Worm (Caenorhabditis elegans) whole organism, L4/young adult: Measurements from ENCODE around the gene dmd-3.

Source experiments
- W03F9.2 ChIP-seq: fragments of 150-350 bp; optimal IDR thresholded peaks from 2 replicates; lab custom pipeline; 2014; ENCODE audit warnings: missing biosample characterization, missing genetic modification characterization
- dao-5 ChIP-seq: sonication (generic microtip); optimal IDR thresholded peaks from 2 replicates; lab custom pipeline; 2016; ENCODE audit warnings: missing genotype, missing genetic modification characterization, moderate library complexity, missing compliant biosample characterization
- him-1 ChIP-seq: sonication (generic microtip); optimal IDR thresholded peaks from 2 replicates; lab custom pipeline; 2016; ENCODE audit warnings: missing genotype, missing genetic modification reagents, missing genetic modification characterization, missing compliant biosample characterization

ce11 chrV:19629973-19630372, 25.1 kb downstream of the dmd-3 start:
- no peak for TF ChIP-seq him-1 (tag; lab: Kevin White, UChicago)
- TF ChIP-seq dao-5 (tag; lab: Kevin White, UChicago), result no peak
- no peak for TF ChIP-seq W03F9.2 (tag; lab: Kevin White, UChicago)
